Worm (Caenorhabditis elegans) whole organism, young adult: Measurements from ENCODE around the gene F56D6.12.
A peak's percentile ranks its signal among the peaks of the same experiment; 100 is the strongest.

Experiments used
- B0035.1 ChIP-seq: sonication (generic microtip); optimal IDR thresholded peaks from 2 replicates; lab custom pipeline; 2016; ENCODE audit warnings: missing genetic modification characterization, mild to moderate bottlenecking, missing compliant biosample characterization, missing genotype, missing genetic modification reagents
- B0261.1 ChIP-seq: sonication (generic microtip); optimal IDR thresholded peaks from 2 replicates; lab custom pipeline; 2016; ENCODE audit warnings: mild to moderate bottlenecking, missing genetic modification characterization, moderate library complexity, missing compliant biosample characterization
- D2030.7 ChIP-seq: fragments of 200-800 bp; sonication (Bioruptor generic); IDR thresholded peaks from 2 replicates; pipeline ENCODE4 v1.3.6; 2022; ENCODE audit warnings: missing genetic modification reagents, missing genetic modification characterization, missing compliant biosample characterization
- F33H1.4 ChIP-seq: fragments of 200-800 bp; sonication (Bioruptor generic); IDR thresholded peaks from 2 replicates; pipeline ENCODE4 v1.3.6; 2022; ENCODE audit warnings: missing genetic modification reagents, missing genetic modification characterization, missing compliant biosample characterization
- F49E8.2 ChIP-seq: sonication (generic microtip); optimal IDR thresholded peaks from 3 replicates; lab custom pipeline; 2017; ENCODE audit warnings: missing genetic modification characterization, mild to moderate bottlenecking, missing compliant biosample characterization, antibody characterized with exemption, moderate library complexity; ENCODE audit not compliant: insufficient read depth
- F52B5.7 ChIP-seq: sonication (generic microtip); optimal IDR thresholded peaks from 2 replicates; lab custom pipeline; 2016; ENCODE audit warnings: mild to moderate bottlenecking, missing genetic modification characterization, missing compliant biosample characterization
- F57A8.1 ChIP-seq: fragments of 200-800 bp; sonication (Bioruptor generic); optimal IDR thresholded peaks from 2 replicates; lab custom pipeline; 2018; ENCODE audit warnings: mild to moderate bottlenecking, missing genetic modification characterization, moderate library complexity, missing compliant biosample characterization
- K11D2.4 ChIP-seq: fragments of 200-800 bp; sonication (Bioruptor generic); IDR thresholded peaks from 2 replicates; pipeline ENCODE4 v1.3.6; 2022; ENCODE audit warnings: missing genetic modification reagents, missing genetic modification characterization, missing compliant biosample characterization
- K12H6.12 ChIP-seq: fragments of 200-800 bp; sonication (Bioruptor generic); optimal IDR thresholded peaks from 2 replicates; lab custom pipeline; 2018; ENCODE audit warnings: mild to moderate bottlenecking, missing genetic modification characterization, missing compliant biosample characterization
- T07F8.4 ChIP-seq: sonication (generic microtip); optimal IDR thresholded peaks from 2 replicates; lab custom pipeline; 2016; ENCODE audit warnings: mild to moderate bottlenecking, missing genetic modification characterization, moderate library complexity, missing compliant biosample characterization
- Y53F4B.3 ChIP-seq: fragments of 200-800 bp; sonication (Bioruptor generic); IDR thresholded peaks from 2 replicates; pipeline ENCODE4 v1.3.6; 2022; ENCODE audit warnings: missing genetic modification reagents, missing genetic modification characterization, missing compliant biosample characterization
- Y67H2A.10 ChIP-seq: fragments of 200-800 bp; sonication (Bioruptor generic); conservative IDR thresholded peaks from 2 replicates; pipeline ENCODE4 v1.3.6; 2022; ENCODE audit warnings: missing genetic modification reagents, missing genetic modification characterization, missing compliant biosample characterization
- Y95B8A.8 ChIP-seq: fragments of 200-800 bp; sonication (Bioruptor generic); IDR thresholded peaks from 2 replicates; pipeline ENCODE4 v1.3.6; 2022; ENCODE audit warnings: missing genetic modification reagents, missing genetic modification characterization, missing compliant biosample characterization
- ama-1 ChIP-seq, 3 experiments: fragments of 150-350 bp in 1 of 3; sonication (generic microtip) in 2 of 3; optimal IDR thresholded peaks; 2 replicates each; lab custom pipeline; 2014 to 2018; ENCODE audit warnings: missing biosample characterization in 2 of 3, missing genetic modification characterization in 2 of 3, missing genetic modification reagents in 2 of 3
- aptf-2 ChIP-seq: fragments of 200-800 bp; sonication (Bioruptor generic); conservative IDR thresholded peaks from 2 replicates; pipeline ENCODE4 v1.3.6; 2022; ENCODE audit warnings: missing genetic modification reagents, missing genetic modification characterization, missing compliant biosample characterization
- atf-7 ChIP-seq: sonication (generic microtip); optimal IDR thresholded peaks from 2 replicates; lab custom pipeline; 2017; ENCODE audit warnings: mild to moderate bottlenecking, missing genetic modification characterization, missing compliant biosample characterization
- attf-5 ChIP-seq: fragments of 200-800 bp; sonication (Bioruptor generic); optimal IDR thresholded peaks from 2 replicates; lab custom pipeline; 2018; ENCODE audit warnings: mild to moderate bottlenecking, missing genetic modification characterization, missing compliant biosample characterization
- cebp-1 ChIP-seq, 2 experiments: fragments of 200-800 bp in 1 of 2; sonication (Bioruptor generic) in 1 of 2; sonication (generic microtip) in 1 of 2; IDR thresholded peaks in 1 of 2; optimal IDR thresholded peaks in 1 of 2; 2 replicates each; pipeline versions ENCODE4 v1.3.6 to Lab custom; 2017 to 2022; ENCODE audit warnings: missing compliant biosample characterization in 2 of 2, missing genetic modification characterization in 2 of 2, mild to moderate bottlenecking in 1 of 2, missing genetic modification reagents in 1 of 2, moderate library complexity in 1 of 2
- ceh-27 ChIP-seq: fragments of 200-800 bp; sonication (Bioruptor generic); optimal IDR thresholded peaks from 2 replicates; lab custom pipeline; 2018; ENCODE audit warnings: mild to moderate bottlenecking, missing genetic modification characterization, moderate library complexity, missing compliant biosample characterization
- ceh-40 ChIP-seq: fragments of 200-800 bp; sonication (Bioruptor generic); IDR thresholded peaks from 2 replicates; pipeline ENCODE4 v1.3.6; 2022; ENCODE audit warnings: missing genetic modification characterization, missing compliant biosample characterization
- ceh-91 ChIP-seq: fragments of 200-800 bp; sonication (Bioruptor generic); IDR thresholded peaks from 2 replicates; pipeline ENCODE4 v1.3.6; 2022; ENCODE audit warnings: missing genetic modification reagents, missing genetic modification characterization, missing compliant biosample characterization
- chd-7 ChIP-seq: sonication (generic microtip); optimal IDR thresholded peaks from 2 replicates; lab custom pipeline; 2016; ENCODE audit warnings: mild to moderate bottlenecking, missing genetic modification characterization, moderate library complexity, missing compliant biosample characterization
- dox-1 ChIP-seq: fragments of 200-800 bp; sonication (Bioruptor generic); IDR thresholded peaks from 2 replicates; pipeline ENCODE4 v1.3.6; 2022; ENCODE audit warnings: missing genetic modification reagents, missing genetic modification characterization, missing compliant biosample characterization
- dpff-1 ChIP-seq: sonication (generic microtip); optimal IDR thresholded peaks from 2 replicates; lab custom pipeline; 2017; ENCODE audit warnings: mild to moderate bottlenecking, missing genetic modification characterization, missing compliant biosample characterization
- dpl-1 ChIP-seq: fragments of 150-350 bp; optimal IDR thresholded peaks from 2 replicates; lab custom pipeline; 2014; ENCODE audit warnings: missing biosample characterization, missing genetic modification reagents, missing genetic modification characterization
- efl-1 ChIP-seq: fragments of 150-350 bp; optimal IDR thresholded peaks from 2 replicates; lab custom pipeline; 2014; ENCODE audit warnings: missing biosample characterization, missing genetic modification reagents, missing genetic modification characterization
- gei-17 ChIP-seq: fragments of 200-800 bp; sonication (Bioruptor generic); optimal IDR thresholded peaks from 2 replicates; lab custom pipeline; 2018; ENCODE audit warnings: mild to moderate bottlenecking, missing genetic modification characterization, missing compliant biosample characterization
- hlh-12 ChIP-seq: sonication (generic microtip); optimal IDR thresholded peaks from 2 replicates; lab custom pipeline; 2016; ENCODE audit warnings: missing genetic modification characterization, missing compliant biosample characterization
- hmg-1.2 ChIP-seq: fragments of 200-800 bp; sonication (Bioruptor generic); IDR thresholded peaks from 2 replicates; pipeline ENCODE4 v1.3.6; 2022; ENCODE audit warnings: missing genetic modification reagents, missing genetic modification characterization, missing compliant biosample characterization
- lag-1 ChIP-seq: fragments of 200-800 bp; sonication (Bioruptor generic); IDR thresholded peaks from 2 replicates; pipeline ENCODE4 v1.3.6; 2022; ENCODE audit warnings: missing genetic modification reagents, missing genetic modification characterization, missing compliant biosample characterization
- let-607 ChIP-seq, 2 experiments: fragments of 200-800 bp in 1 of 2; sonication (Bioruptor generic) in 1 of 2; sonication (generic microtip) in 1 of 2; optimal IDR thresholded peaks; 2 replicates each; lab custom pipeline; 2016 to 2018; ENCODE audit warnings: mild to moderate bottlenecking in 2 of 2, missing compliant biosample characterization in 2 of 2, missing genetic modification characterization in 2 of 2, moderate library complexity in 2 of 2, missing genotype in 1 of 2
- lin-40 ChIP-seq: sonication (generic microtip); optimal IDR thresholded peaks from 2 replicates; lab custom pipeline; 2016; ENCODE audit warnings: missing genetic modification characterization, mild to moderate bottlenecking, missing compliant biosample characterization, missing genotype, missing genetic modification reagents
- madf-3 ChIP-seq: fragments of 200-800 bp; sonication (Bioruptor generic); IDR thresholded peaks from 2 replicates; pipeline ENCODE4 v1.3.6; 2022; ENCODE audit warnings: missing genetic modification reagents, missing genetic modification characterization, missing compliant biosample characterization
- mcd-1 ChIP-seq: fragments of 200-800 bp; sonication (Bioruptor generic); IDR thresholded peaks from 2 replicates; pipeline ENCODE4 v1.3.6; 2022; ENCODE audit warnings: missing genetic modification reagents, missing genetic modification characterization, missing compliant biosample characterization
- nfyb-1 ChIP-seq: fragments of 200-800 bp; sonication (Bioruptor generic); IDR thresholded peaks from 2 replicates; pipeline ENCODE4 v1.3.6; 2022; ENCODE audit warnings: missing genetic modification reagents, missing genetic modification characterization, missing compliant biosample characterization
- nhr-80 ChIP-seq: sonication (generic microtip); optimal IDR thresholded peaks from 2 replicates; lab custom pipeline; 2016; ENCODE audit warnings: missing genetic modification characterization, missing compliant biosample characterization
- snpc-3.4 ChIP-seq: sonication (generic microtip); optimal IDR thresholded peaks from 2 replicates; lab custom pipeline; 2017; ENCODE audit warnings: missing genetic modification characterization, mild to moderate bottlenecking, missing compliant biosample characterization, antibody characterized with exemption, moderate library complexity, missing genotype, missing genetic modification reagents
- snpc-4 ChIP-seq, 5 experiments: fragments of 150-350 bp in 1 of 5; sonication (generic microtip) in 4 of 5; optimal IDR thresholded peaks; 2 replicates each; lab custom pipeline; 2014 to 2018; ENCODE audit warnings: missing genetic modification characterization in 5 of 5, missing biosample characterization in 3 of 5, antibody characterized with exemption in 2 of 5, mild to moderate bottlenecking in 2 of 5, missing compliant biosample characterization in 2 of 5, missing genotype in 2 of 5, moderate library complexity in 2 of 5, missing genetic modification reagents in 1 of 5
- tbp1 ChIP-seq: fragments of 200-800 bp; sonication (Bioruptor generic); optimal IDR thresholded peaks from 2 replicates; lab custom pipeline; 2018; ENCODE audit warnings: mild to moderate bottlenecking, missing genetic modification characterization, missing compliant biosample characterization
- unc-130 ChIP-seq: sonication (generic microtip); optimal IDR thresholded peaks from 2 replicates; lab custom pipeline; 2016; ENCODE audit warnings: missing genetic modification reagents, missing genetic modification characterization, missing compliant biosample characterization
- zfh-2 ChIP-seq: fragments of 200-800 bp; sonication (Bioruptor generic); conservative IDR thresholded peaks from 2 replicates; pipeline ENCODE4 v1.3.6; 2022; ENCODE audit warnings: missing genetic modification reagents, missing genetic modification characterization, missing compliant biosample characterization
- zim-3 ChIP-seq: sonication (generic microtip); optimal IDR thresholded peaks from 2 replicates; lab custom pipeline; 2017; ENCODE audit warnings: mild to moderate bottlenecking, missing genetic modification characterization, moderate library complexity, missing compliant biosample characterization
- ztf-25 ChIP-seq: fragments of 200-800 bp; sonication (Bioruptor generic); IDR thresholded peaks from 2 replicates; pipeline ENCODE4 v1.3.6; 2022; ENCODE audit warnings: missing genetic modification reagents, missing genetic modification characterization, missing compliant biosample characterization
- ztf-26 ChIP-seq: sonication (generic microtip); optimal IDR thresholded peaks from 2 replicates; lab custom pipeline; 2017; ENCODE audit warnings: missing genetic modification characterization, missing compliant biosample characterization
- ztf-28 ChIP-seq: fragments of 200-800 bp; sonication (Bioruptor generic); IDR thresholded peaks from 2 replicates; pipeline ENCODE4 v1.3.6; 2022; ENCODE audit warnings: missing genetic modification reagents, missing genetic modification characterization, missing compliant biosample characterization

The F56D6.12 gene

DNA sequence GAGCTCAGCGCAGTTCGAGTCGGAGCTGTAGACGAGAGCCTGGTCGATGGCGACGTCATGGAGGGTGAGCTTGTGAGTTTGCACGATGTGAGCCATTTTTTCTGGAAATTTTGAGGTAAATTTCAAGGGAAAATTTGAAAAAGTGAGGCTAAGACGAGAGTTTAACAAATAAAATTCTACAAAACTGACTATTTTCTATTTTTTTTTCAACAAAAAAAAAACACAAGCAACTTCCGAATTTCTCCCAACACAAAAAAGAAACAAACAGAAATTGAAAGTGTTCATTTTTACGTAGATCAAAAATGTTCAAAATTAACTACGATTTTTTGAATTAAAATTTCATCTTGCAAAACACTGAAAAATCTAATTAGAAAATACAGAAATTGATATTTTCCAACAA lies 34.2 kb upstream of the F56D6.12 start, which contains the start of gene F37C4.5:
F37C4.5 (minus strand) TSS at position 101 of the 400 bp plus-strand sequence.
- TF ChIP-seq zim-3 (tag; lab: Kevin White, UChicago) (no peak), unc-130 (GFP tag; lab: Kevin White, UChicago) (no peak), B0035.1 (tag; lab: Kevin White, UChicago) (no peak), gei-17 (GFP tag; lab: Kevin White, UChicago) (no peak), snpc-4 (GFP tag; optimal IDR thresholded peaks at IDR 0.05; lab: Kevin White, UChicago) (no peak), snpc-4 (tag; optimal IDR thresholded peaks at IDR 0.05; lab: Kevin White, UChicago) (no peak), ztf-25 (GFP tag; lab: Robert Waterston, UW) (no peak), aptf-2 (GFP tag; lab: Robert Waterston, UW) (no peak), snpc-3.4 (tag; lab: Kevin White, UChicago) (no peak), nfyb-1 (no peak), ztf-28 (no peak), ceh-40 (no peak), dpl-1 (GFP tag; lab: Kevin White, UChicago) (no peak), D2030.7 (GFP tag; lab: Robert Waterston, UW) (no peak), dpff-1 (tag; lab: Kevin White, UChicago) (no peak), F57A8.1 (GFP tag; lab: Kevin White, UChicago) (no peak), Y67H2A.10 (GFP tag; lab: Robert Waterston, UW) (no peak), madf-3 (GFP tag; lab: Robert Waterston, UW) (no peak), ceh-91 (GFP tag; lab: Robert Waterston, UW) (no peak), T07F8.4 (no peak), F33H1.4 (no peak)

DNA sequence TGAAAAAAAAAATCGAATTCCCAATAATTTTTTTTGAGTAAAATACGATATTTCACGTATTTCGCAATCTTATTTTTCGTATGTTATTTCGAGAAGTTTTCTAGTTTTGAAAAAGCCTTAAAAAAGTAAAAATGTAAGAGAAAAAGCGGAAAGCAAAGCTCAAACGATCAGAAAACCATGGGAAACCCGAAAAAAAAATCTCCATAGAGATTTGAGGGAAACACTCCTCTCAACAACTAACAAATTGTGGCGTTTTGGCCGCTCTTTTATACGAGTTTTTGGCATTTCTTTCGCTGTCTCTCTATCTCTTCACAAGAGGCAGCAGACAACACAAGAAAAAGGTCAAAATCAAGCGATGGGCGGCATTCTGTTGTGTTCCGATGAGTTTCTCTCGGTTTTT lies 33.5 kb upstream of the F56D6.12 start:
- TF ChIP-seq tbp1 (GFP tag; lab: Kevin White, UChicago) (peak; percentile 32), ceh-27 (GFP tag; lab: Kevin White, UChicago) (peak; percentile 24), cebp-1 (GFP tag; IDR thresholded peaks at IDR 0.05; lab: Robert Waterston, UW) (peak; percentile 61; the same call in 1 of the 2 replicates), cebp-1 (tag; optimal IDR thresholded peaks at IDR 0.05; lab: Kevin White, UChicago) (peak; percentile 92), ama-1 (optimal IDR thresholded peaks at IDR 0.05; lab: Kevin White, UChicago) (peak; percentile 58), ama-1 (GFP tag; optimal IDR thresholded peaks at IDR 0.05; lab: Kevin White, UChicago) (no peak), attf-5 (peak; percentile 29), mcd-1 (peak; percentile 30; the same call in 1 of the 2 replicates), zfh-2 (0 out of 2 replicates have a peak, but pooled peaks have one; percentile 21), lag-1 (no peak), F49E8.2 (tag; lab: Kevin White, UChicago) (no peak), K12H6.12 (tag; lab: Kevin White, UChicago) (peak; percentile 34), nhr-80 (tag; lab: Kevin White, UChicago) (peak; percentile 40), lin-40 (tag; lab: Kevin White, UChicago) (peak; percentile 42), K11D2.4 (0 out of 2 replicates have a peak, but pooled peaks have one; percentile 41), dox-1 (GFP tag; lab: Robert Waterston, UW) (peak; percentile 46; the same call in 1 of the 2 replicates), efl-1 (GFP tag; lab: Kevin White, UChicago) (no peak)

ce11 chrIV:3875260-3875659 lies 32.7 kb upstream of the F56D6.12 start:
- no peak for TF ChIP-seq hlh-12 (tag; lab: Kevin White, UChicago)
- TF ChIP-seq let-607 (tag; optimal IDR thresholded peaks at IDR 0.05; lab: Kevin White, UChicago), result no peak
- no peak for TF ChIP-seq ama-1 (optimal IDR thresholded peaks at IDR 0.05; lab: Kevin White, UChicago)
- TF ChIP-seq ama-1 (GFP tag; optimal IDR thresholded peaks at IDR 0.05; lab: Kevin White, UChicago), result no peak
- TF ChIP-seq nfyb-1, result peak; percentile 34; the same call in 1 of the 2 replicates
- TF ChIP-seq hmg-1.2 (GFP tag; lab: Robert Waterston, UW), result peak; percentile 39; the same call in 1 of the 2 replicates
- no peak for TF ChIP-seq B0261.1 (tag; lab: Kevin White, UChicago)
- TF ChIP-seq F52B5.7 (tag; lab: Kevin White, UChicago), result no peak
- no peak for TF ChIP-seq Y53F4B.3 (GFP tag; lab: Robert Waterston, UW)
- no peak for TF ChIP-seq atf-7 (tag; lab: Kevin White, UChicago)
- no peak for TF ChIP-seq ztf-26 (tag; lab: Kevin White, UChicago)
- TF ChIP-seq chd-7 (tag; lab: Kevin White, UChicago), result no peak
- TF ChIP-seq gei-17 (GFP tag; lab: Kevin White, UChicago), result no peak
- no peak for TF ChIP-seq Y95B8A.8
- TF ChIP-seq cebp-1 (GFP tag; IDR thresholded peaks at IDR 0.05; lab: Robert Waterston, UW), result peak; percentile 84
- peak; percentile 92 for TF ChIP-seq cebp-1 (tag; optimal IDR thresholded peaks at IDR 0.05; lab: Kevin White, UChicago)
